Worm (Caenorhabditis elegans) whole organism, L3 larva: Measurements from ENCODE around the gene nck-1.
A peak's percentile ranks its signal among the peaks of the same experiment; 100 is the strongest.

Experiments
- ama-1 ChIP-seq: fragments of 150-350 bp; optimal IDR thresholded peaks from 2 replicates; lab custom pipeline; 2018
- ceh-82 ChIP-seq: fragments of 150-350 bp; optimal IDR thresholded peaks from 2 replicates; lab custom pipeline; 2014; ENCODE audit warnings: missing biosample characterization, missing genetic modification characterization
- nhr-237 ChIP-seq: fragments of 150-350 bp; optimal IDR thresholded peaks from 2 replicates; lab custom pipeline; 2014; ENCODE audit warnings: missing biosample characterization, missing genetic modification characterization

ce11 chrX:4101213-4101612 lies 52.0 kb downstream of the nck-1 start:
- TF ChIP-seq ceh-82 (tag; lab: Kevin White, UChicago) = no peak
- TF ChIP-seq ama-1 (lab: Kevin White, UChicago) = peak; percentile 89
- no peak for TF ChIP-seq nhr-237
